Worm (Caenorhabditis elegans): ENCODE results near the gene C33C12.4.

The C33C12.4 gene

ce11 chrII:2197555-2198288 lies 31.4 kb upstream of the C33C12.4 start, which contains the start of gene C33C12.1:
TSS of gene C33C12.1 (plus strand) at chrII:2198238.
- peak in 1 of 3 experiments; percentile 22 for TF ChIP-seq dpl-1 (GFP tag; optimal IDR thresholded peaks at IDR 0.05)
- TF ChIP-seq pax-3 (tag; optimal IDR thresholded peaks at IDR 0.05) = no peak
- peak; percentile 80 for TF ChIP-seq lin-14 (GFP tag; optimal IDR thresholded peaks at IDR 0.05)
- TF ChIP-seq nhr-237 (tag; optimal IDR thresholded peaks at IDR 0.05) = no peak
- TF ChIP-seq fkh-10 (GFP tag; optimal IDR thresholded peaks at IDR 0.05) = peak; percentile 18
- TF ChIP-seq grh-1 (GFP tag; IDR thresholded peaks at IDR 0.05) = no peak
- TF ChIP-seq ceh-82 (tag; optimal IDR thresholded peaks at IDR 0.05) = peak in 1 of 3 experiments; percentile 34
- TF ChIP-seq lin-39 (tag; optimal IDR thresholded peaks at IDR 0.05) = no peak
- no peak for TF ChIP-seq unc-130 (tag; optimal IDR thresholded peaks at IDR 0.05)
- no peak for TF ChIP-seq skn-1 (tag; optimal IDR thresholded peaks at IDR 0.05)
- no peak for TF ChIP-seq alr-1 (tag; optimal IDR thresholded peaks at IDR 0.05; ENCODE audit: borderline replicate concordance)
- no peak for TF ChIP-seq nhr-71 (tag; optimal IDR thresholded peaks at IDR 0.05)
- no peak for TF ChIP-seq hlh-17 (GFP tag; optimal IDR thresholded peaks at IDR 0.05; ENCODE audit: borderline replicate concordance)
- no peak for TF ChIP-seq pqm-1 (tag; optimal IDR thresholded peaks at IDR 0.05)
- no peak for TF ChIP-seq snu-23 (GFP tag; optimal IDR thresholded peaks at IDR 0.05)
- TF ChIP-seq unc-62 (GFP tag; optimal IDR thresholded peaks at IDR 0.05) = no peak
- TF ChIP-seq efl-1 (optimal IDR thresholded peaks at IDR 0.05) = peak; percentile 4 to 16
- TF ChIP-seq efl-1 (GFP tag; optimal IDR thresholded peaks at IDR 0.05 in 1 of 2) = peak in 1 of 2 experiments; percentile 82
- TF ChIP-seq unc-98 (GFP tag; IDR thresholded peaks at IDR 0.05) = no peak
- no peak; the same call in 1 of the 2 replicates for TF ChIP-seq ceh-88 (GFP tag; IDR thresholded peaks at IDR 0.05)
- no peak for TF ChIP-seq nhr-76 (tag; optimal IDR thresholded peaks at IDR 0.05)
- no peak for TF ChIP-seq egl-13 (tag; optimal IDR thresholded peaks at IDR 0.05)
- no peak for TF ChIP-seq C34B4.2 (tag; optimal IDR thresholded peaks at IDR 0.05)
- no peak for TF ChIP-seq nhr-77 (tag; optimal IDR thresholded peaks at IDR 0.05)
- TF ChIP-seq dsc-1 (tag; optimal IDR thresholded peaks at IDR 0.05) = no peak
- TF ChIP-seq ceh-90 (tag; optimal IDR thresholded peaks at IDR 0.05) = no peak
- no peak for TF ChIP-seq unc-30 (tag; optimal IDR thresholded peaks at IDR 0.05)
- TF ChIP-seq fos-1 (tag; optimal IDR thresholded peaks at IDR 0.05) = no peak
- TF ChIP-seq lin-13 (GFP tag; optimal IDR thresholded peaks at IDR 0.05) = no peak
- TF ChIP-seq nhr-90 (tag; optimal IDR thresholded peaks at IDR 0.05; ENCODE audit: poor library complexity) = no peak
- TF ChIP-seq fkh-8 (tag; optimal IDR thresholded peaks at IDR 0.05) = peak; percentile 13
- no peak for TF ChIP-seq aha-1 (tag; optimal IDR thresholded peaks at IDR 0.05)
- TF ChIP-seq nhr-11 (tag; optimal IDR thresholded peaks at IDR 0.05) = no peak
- TF ChIP-seq ceh-8 (GFP tag; optimal IDR thresholded peaks at IDR 0.05) = no peak
- TF ChIP-seq mef-2 (tag; optimal IDR thresholded peaks at IDR 0.05) = no peak
- no peak for TF ChIP-seq rnt-1 (tag; optimal IDR thresholded peaks at IDR 0.05)
- TF ChIP-seq aly-2 (tag; optimal IDR thresholded peaks at IDR 0.05) = no peak
- no peak for TF ChIP-seq nhr-85 (tag)
- no peak for TF ChIP-seq ces-1 (GFP tag; optimal IDR thresholded peaks at IDR 0.05)
- TF ChIP-seq pag-3 (tag; optimal IDR thresholded peaks at IDR 0.05; ENCODE audit: borderline replicate concordance, insufficient read depth) = no peak
- TF ChIP-seq tbx-2 (tag; optimal IDR thresholded peaks at IDR 0.05) = no peak
- TF ChIP-seq lsy-2 (tag; optimal IDR thresholded peaks at IDR 0.05) = peak in 1 of 2 experiments; percentile 10
- TF ChIP-seq lin-35 (GFP tag; optimal IDR thresholded peaks at IDR 0.05) = no peak
- no peak for TF ChIP-seq vab-15 (tag; optimal IDR thresholded peaks at IDR 0.05)
- TF ChIP-seq sup-37 (GFP tag; optimal IDR thresholded peaks at IDR 0.05) = no peak
